Fruit fly (Drosophila melanogaster) whole organism, embryonic: Measurements from ENCODE around the gene Clc.
A peak's percentile ranks its signal among the peaks of the same experiment; 100 is the strongest.

Source experiments
- CG14050 ChIP-seq: fragments of 200-800 bp; sonication (Bioruptor generic); IDR thresholded peaks from 3 replicates; pipeline ENCODE4 v1.3.6; 2022; ENCODE audit warnings: missing biosample characterization, missing genetic modification characterization
- CG17186 ChIP-seq: fragments of 200-800 bp; sonication (Bioruptor generic); optimal IDR thresholded peaks from 3 replicates; lab custom pipeline; 2017; ENCODE audit warnings: missing biosample characterization, missing genetic modification reagents, missing genetic modification characterization
- CG2120 ChIP-seq: fragments of 200-800 bp; sonication (Bioruptor generic); optimal IDR thresholded peaks from 3 replicates; lab custom pipeline; 2016; ENCODE audit warnings: missing biosample characterization, missing genetic modification characterization
- CG2199 ChIP-seq: fragments of 200-800 bp; sonication (Bioruptor generic); IDR thresholded peaks from 3 replicates; pipeline ENCODE4 v1.3.6; 2022; ENCODE audit warnings: missing biosample characterization, missing genetic modification characterization
- CG4328 ChIP-seq: fragments of 200-800 bp; sonication (Bioruptor generic); optimal IDR thresholded peaks from 3 replicates; lab custom pipeline; 2017; ENCODE audit warnings: missing biosample characterization, missing genetic modification reagents, missing genetic modification characterization
- Dll ChIP-seq: fragments of 200-800 bp; sonication (Bioruptor generic); IDR thresholded peaks from 4 replicates; pipeline ENCODE4 v1.3.6; 2022; ENCODE audit warnings: missing biosample characterization, missing genetic modification characterization; ENCODE audit not compliant: partially characterized antibody
- Rfx ChIP-seq: fragments of 200-800 bp; sonication (Bioruptor generic); IDR thresholded peaks from 2 replicates; pipeline ENCODE4 v1.3.6; 2022; ENCODE audit warnings: missing biosample characterization, missing genetic modification characterization
- da ChIP-seq: fragments of 200-800 bp; sonication (Bioruptor generic); optimal IDR thresholded peaks from 2 replicates; lab custom pipeline; 2016; ENCODE audit warnings: missing biosample characterization, missing genetic modification characterization
- ftz-f1 ChIP-seq: fragments of 200-800 bp; sonication (Bioruptor generic); optimal IDR thresholded peaks from 2 replicates; lab custom pipeline; 2016; ENCODE audit warnings: missing biosample characterization, missing genetic modification characterization
- gce ChIP-seq: fragments of 200-800 bp; sonication (Bioruptor generic); IDR thresholded peaks from 3 replicates; pipeline ENCODE4 v1.3.6; 2022; ENCODE audit warnings: missing biosample characterization, missing genetic modification characterization

DNA sequence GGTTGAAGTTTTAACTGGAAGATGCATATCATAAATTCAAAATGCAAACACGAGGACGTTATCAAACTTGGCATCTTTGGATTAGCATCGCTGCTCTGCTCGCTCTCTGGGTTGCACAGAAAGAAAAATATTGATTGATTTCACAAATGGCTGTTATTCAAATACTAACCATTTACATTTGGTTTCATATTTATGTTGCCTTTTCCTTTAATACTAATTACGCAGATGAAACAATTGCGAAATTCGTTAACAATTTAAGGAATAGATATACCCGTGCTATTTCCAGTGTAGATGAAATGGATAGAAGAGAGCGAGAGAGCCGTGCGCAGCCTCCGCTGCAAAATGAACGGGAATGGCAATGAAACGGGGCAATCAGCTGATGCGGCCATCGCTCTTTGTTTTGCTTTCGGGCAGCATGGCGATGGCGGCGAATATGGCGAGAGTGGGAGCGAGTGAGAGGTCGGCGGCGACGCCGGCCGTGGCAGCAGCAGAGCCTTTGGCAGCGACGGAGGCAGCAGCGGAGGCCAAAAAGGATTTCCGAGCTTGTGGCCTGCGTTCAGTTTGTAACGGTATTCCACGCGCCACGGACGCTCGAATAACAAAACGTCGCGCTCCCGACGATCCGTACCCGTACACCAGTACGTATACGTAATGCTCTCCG, 6.8 kb downstream of the Clc start, which contains the start of gene rdgC:
- TF ChIP-seq gce (GFP tag; lab: Robert Waterston, UW) (peak; percentile 96), CG14050 (peak; percentile 95), CG2199 (peak; percentile 95), CG2120 (peak; percentile 97), da (peak; percentile 76), Rfx (GFP tag; lab: Robert Waterston, UW) (peak; percentile 98), CG17186 (GFP tag; lab: Kevin White, UChicago) (peak; percentile 77), Dll (GFP tag; lab: Robert Waterston, UW) (no peak), ftz-f1 (GFP tag; lab: Kevin White, UChicago) (peak; percentile 77), CG4328 (GFP tag; lab: Kevin White, UChicago) (peak; percentile 76)
